Fruit fly (Drosophila melanogaster) whole organism, embryonic: ENCODE results near the gene Cdc16.
A peak's percentile ranks its signal among the peaks of the same experiment; 100 is the strongest.

ENCODE experiments used
- BtbVII ChIP-seq: fragments of 200-800 bp; sonication (Bioruptor generic); optimal IDR thresholded peaks from 3 replicates; lab custom pipeline; 2017; ENCODE audit warnings: missing biosample characterization, mild to moderate bottlenecking, missing genetic modification characterization
- CG10366 ChIP-seq: fragments of 200-800 bp; sonication (Bioruptor generic); IDR thresholded peaks from 2 replicates; pipeline ENCODE4 v1.3.6; 2022; ENCODE audit warnings: missing biosample characterization, missing genetic modification characterization
- CG10959 ChIP-seq: fragments of 200-800 bp; sonication (Bioruptor generic); IDR thresholded peaks from 2 replicates; pipeline ENCODE4 v1.3.6; 2022; ENCODE audit warnings: missing biosample characterization, missing genetic modification characterization
- CG12155 ChIP-seq: fragments of 200-800 bp; sonication (Bioruptor generic); optimal IDR thresholded peaks from 3 replicates; lab custom pipeline; 2016; ENCODE audit warnings: missing biosample characterization, missing genetic modification characterization
- CG12391 ChIP-seq: fragments of 200-800 bp; sonication (Bioruptor generic); optimal IDR thresholded peaks from 3 replicates; lab custom pipeline; 2018; ENCODE audit warnings: missing biosample characterization, mild to moderate bottlenecking, missing genetic modification characterization, moderate library complexity
- CG17328 ChIP-seq: fragments of 200-800 bp; sonication (Bioruptor generic); IDR thresholded peaks from 2 replicates; pipeline ENCODE4 v1.3.6; 2022; ENCODE audit warnings: missing biosample characterization, missing genetic modification characterization
- CG18764 ChIP-seq: fragments of 200-800 bp; sonication (Bioruptor generic); optimal IDR thresholded peaks from 3 replicates; lab custom pipeline; 2016; ENCODE audit warnings: missing biosample characterization, missing genetic modification characterization
- CG30020 ChIP-seq: fragments of 200-800 bp; optimal IDR thresholded peaks from 2 replicates; lab custom pipeline; 2019; ENCODE audit warnings: missing biosample characterization, mild to moderate bottlenecking, missing genetic modification characterization, moderate library complexity
- CG31441 ChIP-seq: fragments of 200-800 bp; sonication (Bioruptor generic); IDR thresholded peaks from 2 replicates; pipeline ENCODE4 v1.3.6; 2022; ENCODE audit warnings: missing biosample characterization, missing genetic modification characterization
- CG32767 ChIP-seq: fragments of 200-800 bp; sonication (Bioruptor generic); IDR thresholded peaks from 2 replicates; pipeline ENCODE4 v1.3.6; 2022; ENCODE audit warnings: missing biosample characterization, missing genetic modification characterization
- CG3407 ChIP-seq: fragments of 200-800 bp; sonication (Bioruptor generic); optimal IDR thresholded peaks from 2 replicates; lab custom pipeline; 2018; ENCODE audit warnings: missing biosample characterization, mild to moderate bottlenecking, missing genetic modification characterization
- CG34224 ChIP-seq: fragments of 200-800 bp; sonication (Bioruptor generic); IDR thresholded peaks from 3 replicates; pipeline ENCODE4 v1.3.6; 2022; ENCODE audit warnings: missing biosample characterization, missing genetic modification characterization; ENCODE audit not compliant: partially characterized antibody
- CG3995 ChIP-seq: fragments of 200-800 bp; sonication (Bioruptor generic); optimal IDR thresholded peaks from 3 replicates; lab custom pipeline; 2016; ENCODE audit warnings: missing biosample characterization, missing genetic modification characterization
- CG4854 ChIP-seq: fragments of 200-800 bp; sonication (Bioruptor generic); optimal IDR thresholded peaks from 2 replicates; lab custom pipeline; 2016; ENCODE audit warnings: missing biosample characterization, missing genetic modification characterization, inconsistent platforms
- CG7372 ChIP-seq: fragments of 200-800 bp; sonication (Bioruptor generic); IDR thresholded peaks from 2 replicates; pipeline ENCODE4 v1.3.6; 2022; ENCODE audit warnings: missing biosample characterization, missing genetic modification characterization
- Doc2 ChIP-seq: fragments of 200-800 bp; sonication (Bioruptor generic); IDR thresholded peaks from 2 replicates; pipeline ENCODE4 v1.3.6; 2022; ENCODE audit warnings: missing biosample characterization, missing genetic modification characterization
- E2f1 ChIP-seq: fragments of 200-800 bp; sonication (Bioruptor generic); IDR thresholded peaks from 2 replicates; pipeline ENCODE4 v1.3.6; 2022; ENCODE audit warnings: missing biosample characterization, missing genetic modification characterization
- HLHmδ ChIP-seq: fragments of 200-800 bp; sonication (Bioruptor generic); optimal IDR thresholded peaks from 2 replicates; lab custom pipeline; 2018; ENCODE audit warnings: missing biosample characterization, mild to moderate bottlenecking, missing genetic modification characterization, moderate library complexity
- HmgD ChIP-seq: fragments of 200-800 bp; sonication (Bioruptor generic); optimal IDR thresholded peaks from 3 replicates; lab custom pipeline; 2016; ENCODE audit warnings: missing biosample characterization, missing genetic modification characterization
- Lim3 ChIP-seq: fragments of 200-800 bp; sonication (Bioruptor generic); IDR thresholded peaks from 2 replicates; pipeline ENCODE4 v1.3.6; 2022; ENCODE audit warnings: missing biosample characterization, missing genetic modification characterization
- Mrtf ChIP-seq: fragments of 200-800 bp; sonication (Bioruptor generic); IDR thresholded peaks from 3 replicates; pipeline ENCODE4 v1.3.6; 2022; ENCODE audit warnings: missing biosample characterization, missing genetic modification characterization
- Scr ChIP-seq: fragments of 200-800 bp; sonication (Bioruptor generic); IDR thresholded peaks from 2 replicates; pipeline ENCODE4 v1.3.6; 2022; ENCODE audit warnings: missing biosample characterization, missing genetic modification characterization; ENCODE audit not compliant: partially characterized antibody
- Six4 ChIP-seq: fragments of 200-800 bp; sonication (Bioruptor generic); optimal IDR thresholded peaks from 2 replicates; lab custom pipeline; 2016; ENCODE audit warnings: missing biosample characterization, missing genetic modification characterization
- Sry-β ChIP-seq: fragments of 200-800 bp; sonication (Bioruptor generic); optimal IDR thresholded peaks from 2 replicates; lab custom pipeline; 2018; ENCODE audit warnings: missing biosample characterization, mild to moderate bottlenecking, missing genetic modification characterization, moderate library complexity
- Taf1 ChIP-seq: fragments of 200-800 bp; sonication (Bioruptor generic); IDR thresholded peaks from 2 replicates; pipeline ENCODE4 v1.3.6; 2022; ENCODE audit warnings: missing biosample characterization, missing genetic modification characterization
- ara ChIP-seq: fragments of 200-800 bp; sonication (Bioruptor generic); IDR thresholded peaks from 2 replicates; pipeline ENCODE4 v1.3.6; 2022; ENCODE audit warnings: missing biosample characterization, missing genetic modification characterization
- crc ChIP-seq: fragments of 200-800 bp; sonication (Bioruptor generic); optimal IDR thresholded peaks from 2 replicates; lab custom pipeline; 2016; ENCODE audit warnings: missing biosample characterization, missing genetic modification characterization
- crp ChIP-seq, 2 experiments: fragments of 200-800 bp; sonication (Bioruptor generic); optimal IDR thresholded peaks; 2 replicates in 1 of 2; 3 replicates in 1 of 2; lab custom pipeline; 2017; ENCODE audit warnings: missing biosample characterization in 2 of 2, missing genetic modification characterization in 2 of 2, mild to moderate bottlenecking in 1 of 2, moderate library complexity in 1 of 2
- dpn ChIP-seq, 2 experiments: fragments of 200-800 bp; sonication (Bioruptor generic); optimal IDR thresholded peaks; 3 replicates each; lab custom pipeline; 2016; ENCODE audit warnings: missing biosample characterization in 2 of 2, missing genetic modification characterization in 2 of 2
- dysf ChIP-seq: fragments of 200-800 bp; sonication (Bioruptor generic); IDR thresholded peaks from 3 replicates; pipeline ENCODE4 v1.3.6; 2022; ENCODE audit warnings: missing biosample characterization, missing genetic modification characterization
- gcm ChIP-seq: fragments of 200-800 bp; sonication (Bioruptor generic); optimal IDR thresholded peaks from 2 replicates; lab custom pipeline; 2019; ENCODE audit warnings: missing biosample characterization, mild to moderate bottlenecking, missing genetic modification characterization, moderate library complexity
- hkb ChIP-seq, 2 experiments: fragments of 200-800 bp in 1 of 2; fragments of >200 bp in 1 of 2; sonication (Bioruptor generic) in 1 of 2; IDR thresholded peaks in 1 of 2; optimal IDR thresholded peaks in 1 of 2; 2 replicates each; pipeline versions ENCODE4 v1.3.6 to Lab custom; 2017 to 2022; ENCODE audit warnings: missing biosample characterization in 1 of 2, missing genetic modification characterization in 1 of 2
- inv ChIP-seq: fragments of 200-800 bp; sonication (Bioruptor generic); IDR thresholded peaks from 2 replicates; pipeline ENCODE4 v1.3.6; 2022; ENCODE audit warnings: missing biosample characterization, missing genetic modification characterization; ENCODE audit not compliant: partially characterized antibody
- lilli ChIP-seq: fragments of 200-800 bp; sonication (Bioruptor generic); optimal IDR thresholded peaks from 3 replicates; lab custom pipeline; 2016; ENCODE audit warnings: missing biosample characterization, missing genetic modification characterization
- mirr ChIP-seq: fragments of 200-800 bp; sonication (Bioruptor generic); optimal IDR thresholded peaks from 3 replicates; lab custom pipeline; 2018; ENCODE audit warnings: missing biosample characterization, mild to moderate bottlenecking, missing genetic modification characterization
- p53 ChIP-seq: fragments of 200-800 bp; sonication (Bioruptor generic); optimal IDR thresholded peaks from 2 replicates; lab custom pipeline; 2016; ENCODE audit warnings: missing biosample characterization, missing genetic modification characterization
- pzg ChIP-seq: fragments of 200-800 bp; sonication (Bioruptor generic); optimal IDR thresholded peaks from 3 replicates; lab custom pipeline; 2018; ENCODE audit warnings: missing biosample characterization, mild to moderate bottlenecking, missing genetic modification characterization, moderate library complexity
- run ChIP-seq: fragments of 200-800 bp; sonication (Bioruptor generic); optimal IDR thresholded peaks from 3 replicates; lab custom pipeline; 2018; ENCODE audit warnings: missing biosample characterization, mild to moderate bottlenecking, missing genetic modification characterization
- scrt ChIP-seq: fragments of 200-800 bp; sonication (Bioruptor generic); optimal IDR thresholded peaks from 2 replicates; lab custom pipeline; 2018; ENCODE audit warnings: missing biosample characterization, mild to moderate bottlenecking, missing genetic modification characterization, moderate library complexity
- seq ChIP-seq: fragments of 200-800 bp; sonication (Bioruptor generic); IDR thresholded peaks from 2 replicates; pipeline ENCODE4 v1.3.6; 2022; ENCODE audit warnings: missing biosample characterization, missing genetic modification characterization
- tin ChIP-seq: fragments of 200-800 bp; sonication (Bioruptor generic); optimal IDR thresholded peaks from 3 replicates; lab custom pipeline; 2016; ENCODE audit warnings: missing biosample characterization, missing genetic modification characterization
- tup ChIP-seq: fragments of 200-800 bp; sonication (Bioruptor generic); optimal IDR thresholded peaks from 2 replicates; lab custom pipeline; 2016; ENCODE audit warnings: missing biosample characterization, mild to moderate bottlenecking, missing genetic modification characterization, moderate library complexity
- unc-4 ChIP-seq: fragments of 200-800 bp; sonication (Bioruptor generic); IDR thresholded peaks from 2 replicates; pipeline ENCODE4 v1.3.6; 2022; ENCODE audit warnings: missing biosample characterization, missing genetic modification characterization; ENCODE audit not compliant: partially characterized antibody

Gene Cdc16

dm6 chr3R:23284256-23284655 is 3.3 kb downstream of the Cdc16 start (continued):
- TF ChIP-seq scrt (GFP tag; lab: Kevin White, UChicago) (peak; percentile 56), CG30020 (tag; lab: Kevin White, UChicago) (no peak), CG18764 (GFP tag; lab: Kevin White, UChicago) (no peak), lilli (GFP tag; lab: Kevin White, UChicago) (no peak), CG17328 (no peak), inv (GFP tag; lab: Robert Waterston, UW) (no peak), dysf (GFP tag; lab: Robert Waterston, UW) (no peak), Scr (GFP tag; lab: Robert Waterston, UW) (no peak), pzg (GFP tag; lab: Kevin White, UChicago) (no peak), BtbVII (GFP tag; lab: Kevin White, UChicago) (peak; percentile 75), HLHmδ (no peak), unc-4 (GFP tag; lab: Robert Waterston, UW) (no peak), CG10959 (GFP tag; lab: Robert Waterston, UW) (no peak), Taf1 (GFP tag; lab: Robert Waterston, UW) (no peak), mirr (peak; percentile 84), CG12391 (tag; lab: Kevin White, UChicago) (no peak)

- no peak for TF ChIP-seq CG34224 (GFP tag; lab: Robert Waterston, UW)
- no peak for TF ChIP-seq gcm
- TF ChIP-seq CG10366 = no peak
- no peak for TF ChIP-seq seq
- no peak for TF ChIP-seq Sry-β (GFP tag; lab: Kevin White, UChicago)
- no peak for TF ChIP-seq crc (GFP tag; lab: Kevin White, UChicago)
- TF ChIP-seq ara (GFP tag; lab: Robert Waterston, UW) = no peak
- TF ChIP-seq hkb (optimal IDR thresholded peaks at IDR 0.05; lab: Kevin White, UChicago) = no peak
- TF ChIP-seq hkb (GFP tag; IDR thresholded peaks at IDR 0.05; lab: Robert Waterston, UW) = no peak
- TF ChIP-seq CG31441 = no peak
- TF ChIP-seq crp (GFP tag; optimal IDR thresholded peaks at IDR 0.05; lab: Kevin White, UChicago) = no peak
- TF ChIP-seq CG3407 (GFP tag; lab: Kevin White, UChicago) = no peak
- no peak for TF ChIP-seq CG12155
- no peak for TF ChIP-seq Mrtf (GFP tag; lab: Robert Waterston, UW)
- no peak for TF ChIP-seq Lim3
- no peak for TF ChIP-seq Doc2 (GFP tag; lab: Robert Waterston, UW)
Observed at dm6 chr3R:23287951-23288350, 7.0 kb downstream of the Cdc16 start, which contains the start of gene wam. TSS of gene wam (minus strand) at chr3R:23288051.

dm6 chr3R:23290089-23290488 is 9.1 kb downstream of the Cdc16 start, which contains the start of gene bb8:
TSS of gene bb8 (minus strand) at chr3R:23290189.
- TF ChIP-seq Six4 (GFP tag; lab: Kevin White, UChicago) = no peak
- no peak for TF ChIP-seq dpn (GFP tag; optimal IDR thresholded peaks at IDR 0.05; lab: Kevin White, UChicago)
- no peak for TF ChIP-seq Lim3
- TF ChIP-seq CG4854 (GFP tag; lab: Kevin White, UChicago) = no peak
- no peak for TF ChIP-seq HmgD
- no peak for TF ChIP-seq tin
- TF ChIP-seq CG7372 (GFP tag; lab: Robert Waterston, UW) = no peak
- no peak for TF ChIP-seq CG3995 (GFP tag; lab: Kevin White, UChicago)
- no peak for TF ChIP-seq run (tag; lab: Kevin White, UChicago)
- no peak for TF ChIP-seq E2f1 (GFP tag; lab: Robert Waterston, UW)
- no peak for TF ChIP-seq CG32767
- TF ChIP-seq p53 (GFP tag; lab: Kevin White, UChicago) = no peak
- no peak for TF ChIP-seq tup (GFP tag; lab: Kevin White, UChicago)
- TF ChIP-seq, all 482 proteins: peak for 0
